Worm (Caenorhabditis elegans): ENCODE measurements around the gene sdz-16.

The sdz-16 gene

DNA sequence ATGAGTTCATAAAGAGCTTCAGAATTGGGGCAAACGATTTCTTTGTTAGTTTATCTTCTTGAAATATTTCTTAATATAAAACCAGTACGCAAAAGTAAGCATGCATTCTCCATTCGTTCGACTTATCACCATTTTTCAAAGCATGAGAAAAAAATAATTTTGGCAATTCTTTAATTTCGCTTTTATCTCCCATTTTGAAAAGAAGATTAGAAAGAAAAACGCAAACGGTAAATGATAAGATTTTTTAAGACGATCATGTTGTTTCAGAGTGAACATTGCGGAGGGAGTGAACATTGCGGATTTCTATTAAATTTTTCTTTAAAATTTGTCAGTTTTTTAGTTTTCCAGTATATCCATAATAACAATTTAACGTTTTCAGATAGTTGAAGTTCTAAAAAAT, 11.6 kb upstream of the sdz-16 start:
- TF ChIP-seq nhr-76 (tag; optimal IDR thresholded peaks at IDR 0.05) (no peak), mab-5 (tag; optimal IDR thresholded peaks at IDR 0.05) (no peak), ceh-39 (tag; optimal IDR thresholded peaks at IDR 0.05) (no peak), lsy-2 (tag; optimal IDR thresholded peaks at IDR 0.05) (no peak), lin-13 (tag; optimal IDR thresholded peaks at IDR 0.05) (no peak)

DNA sequence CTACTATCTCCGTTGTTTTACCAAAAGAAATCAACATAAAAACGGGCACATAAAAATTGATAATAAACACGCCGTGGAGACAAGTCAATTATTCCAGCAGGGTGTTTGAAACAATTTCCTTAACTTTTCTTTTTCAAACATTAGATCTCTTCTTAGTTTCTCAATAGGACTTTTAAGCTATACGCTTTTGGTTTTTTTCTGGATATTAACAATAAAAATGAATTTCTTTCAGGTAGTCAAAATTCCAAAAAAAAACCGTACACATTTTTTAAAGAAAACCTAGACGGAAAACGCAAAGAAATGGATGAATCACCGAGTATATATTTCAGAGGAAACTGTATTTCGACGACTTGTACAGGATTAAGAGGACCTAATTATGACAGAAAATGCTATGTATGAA, 3.6 kb upstream of the sdz-16 start, which contains the start of gene fbxa-185:
Gene fbxa-185, plus strand, starts transcription at position 301 of the 400 bp plus-strand sequence.
- no peak for TF ChIP-seq sptf-1 (tag; optimal IDR thresholded peaks at IDR 0.05)
- no peak for TF ChIP-seq sem-2 (GFP tag; optimal IDR thresholded peaks at IDR 0.05)
- no peak for TF ChIP-seq blmp-1 (tag; optimal IDR thresholded peaks at IDR 0.05)
- TF ChIP-seq nhr-12 (tag; optimal IDR thresholded peaks at IDR 0.05), result no peak
- no peak for TF ChIP-seq ceh-83 (GFP tag; optimal IDR thresholded peaks at IDR 0.05)
- no peak for TF ChIP-seq pha-4 (tag; optimal IDR thresholded peaks at IDR 0.05)
- no peak for TF ChIP-seq mab-5 (tag; optimal IDR thresholded peaks at IDR 0.05)
- TF ChIP-seq cnd-1 (tag; optimal IDR thresholded peaks at IDR 0.05), result no peak
- TF ChIP-seq nhr-28 (tag; optimal IDR thresholded peaks at IDR 0.05), result no peak
- TF ChIP-seq drap-1 (GFP tag; optimal IDR thresholded peaks at IDR 0.05), result no peak

DNA sequence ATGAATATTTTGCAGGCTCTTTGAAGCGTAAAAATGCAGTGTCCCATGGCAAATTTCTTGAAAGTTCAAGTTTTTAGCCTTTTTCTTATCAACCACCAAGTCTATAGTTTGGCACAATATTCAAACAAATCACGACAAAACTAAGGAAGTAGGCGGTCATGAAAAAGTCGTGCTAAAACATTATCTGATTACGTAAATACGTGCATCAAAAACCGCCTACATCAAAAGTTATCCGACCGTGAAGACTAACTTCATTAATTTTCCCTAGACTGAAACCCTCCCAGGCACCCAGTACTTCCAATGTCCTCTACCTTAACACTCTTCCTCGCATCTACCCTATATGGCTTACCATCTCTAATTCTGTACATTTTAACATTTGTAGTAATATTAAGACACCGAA, 730 bp upstream of the sdz-16 start, which contains the start of gene srg-44:
Gene srg-44, plus strand, starts transcription at position 301 of the 400 bp plus-strand sequence.
- TF ChIP-seq mls-2 (tag; optimal IDR thresholded peaks at IDR 0.05) (no peak), hlh-1 (tag; optimal IDR thresholded peaks at IDR 0.05) (no peak), lsy-2 (tag; optimal IDR thresholded peaks at IDR 0.05) (no peak), cnd-1 (tag; optimal IDR thresholded peaks at IDR 0.05) (no peak)

DNA sequence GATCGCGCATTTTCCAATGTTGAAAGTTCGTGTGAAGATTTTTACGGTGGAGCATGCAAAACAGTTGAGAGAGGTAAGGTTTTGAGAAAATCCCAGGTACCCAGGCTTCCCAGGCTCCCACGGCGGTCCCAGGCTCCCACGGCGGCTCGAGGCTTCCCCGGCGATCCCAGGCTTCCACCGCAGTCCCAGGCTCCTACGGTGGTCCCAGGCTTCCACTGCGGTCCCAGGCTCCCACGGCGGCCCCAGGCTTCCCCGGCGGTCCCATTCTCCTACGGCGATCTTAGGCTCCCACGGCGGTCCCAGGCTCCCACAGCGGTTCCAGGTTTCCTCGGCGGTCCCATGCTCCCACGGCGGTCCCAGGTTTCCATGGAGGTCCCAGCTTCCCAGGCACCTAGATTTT, 3.9 kb downstream of the sdz-16 start:
- peak; percentile 12 for TF ChIP-seq drap-1 (GFP tag; optimal IDR thresholded peaks at IDR 0.05)
- no peak for TF ChIP-seq ceh-39 (tag; optimal IDR thresholded peaks at IDR 0.05)
- no peak for TF ChIP-seq zip-8 (tag; optimal IDR thresholded peaks at IDR 0.05)
- no peak for TF ChIP-seq M03D4.4 (tag; optimal IDR thresholded peaks at IDR 0.05)

DNA sequence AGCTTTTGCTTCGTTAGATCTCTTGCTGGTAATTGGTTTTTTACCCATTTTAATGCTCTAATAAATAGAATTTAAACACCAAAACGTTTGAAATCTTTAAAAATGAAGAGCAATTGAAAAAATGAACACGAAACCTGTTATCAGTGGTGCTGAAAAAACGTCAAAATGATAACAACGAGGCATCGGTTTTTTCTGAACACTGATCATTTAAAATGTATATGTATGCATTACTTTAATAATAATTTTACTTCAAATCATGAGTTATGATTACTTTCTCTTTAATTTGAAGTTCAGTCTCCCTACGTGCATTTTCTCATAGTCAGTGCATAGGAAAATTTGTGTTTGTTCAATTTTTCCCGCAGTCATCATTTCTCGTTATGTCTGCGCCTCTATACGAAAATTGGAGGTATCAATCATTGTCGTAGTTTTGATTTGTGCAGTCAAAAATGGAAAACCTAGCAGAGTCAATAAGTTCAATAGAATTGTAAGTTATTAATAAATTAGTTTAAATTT, 5.3 kb downstream of the sdz-16 start, which contains the start of gene F31E9.3:
Gene F31E9.3, plus strand, starts transcription at position 194 of the 513 bp plus-strand sequence.
- TF ChIP-seq nhr-28 (tag; optimal IDR thresholded peaks at IDR 0.05) (no peak), ham-2 (GFP tag; optimal IDR thresholded peaks at IDR 0.05) (no peak), M03D4.4 (tag; optimal IDR thresholded peaks at IDR 0.05) (no peak), snpc-4 (tag; optimal IDR thresholded peaks at IDR 0.05) (no peak), ceh-43 (GFP tag; optimal IDR thresholded peaks at IDR 0.05) (no peak)

DNA sequence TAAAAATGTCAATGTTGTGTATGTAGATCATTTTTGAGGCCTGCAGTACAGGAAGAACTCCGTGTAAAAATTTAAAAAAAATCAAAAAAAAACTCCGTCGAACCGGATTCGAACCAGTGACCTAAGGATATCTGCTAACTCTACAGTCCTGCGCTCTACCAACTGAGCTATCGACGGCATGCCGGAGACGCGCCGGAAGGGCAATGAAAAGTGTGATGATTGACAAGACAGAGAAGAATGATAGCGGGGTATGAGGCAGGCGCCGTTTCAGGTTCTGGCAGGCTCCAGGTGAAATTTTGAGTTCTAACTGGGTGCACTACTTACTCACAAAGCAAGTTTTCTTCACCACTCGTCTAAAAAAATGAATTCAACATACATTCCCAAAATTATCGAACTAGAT, 10.0 kb downstream of the sdz-16 start, which contains the start of gene srz-58:
Gene srz-58, plus strand, starts transcription at position 362 of the 400 bp plus-strand sequence.
- TF ChIP-seq sptf-1 (tag; optimal IDR thresholded peaks at IDR 0.05) (no peak), nhr-76 (tag; optimal IDR thresholded peaks at IDR 0.05) (no peak), flh-1 (GFP tag; optimal IDR thresholded peaks at IDR 0.05) (no peak), mab-5 (tag; optimal IDR thresholded peaks at IDR 0.05) (no peak), drap-1 (GFP tag; optimal IDR thresholded peaks at IDR 0.05) (no peak), bed-3 (GFP tag; optimal IDR thresholded peaks at IDR 0.05) (no peak), mls-2 (tag; optimal IDR thresholded peaks at IDR 0.05) (no peak), elt-3 (tag; optimal IDR thresholded peaks at IDR 0.05) (no peak), nhr-2 (tag; optimal IDR thresholded peaks at IDR 0.05) (no peak), sem-2 (GFP tag; optimal IDR thresholded peaks at IDR 0.05) (no peak), elt-1 (tag; optimal IDR thresholded peaks at IDR 0.05; ENCODE audit: borderline replicate concordance, insufficient read depth) (no peak), pha-4 (tag; optimal IDR thresholded peaks at IDR 0.05) (no peak), zip-8 (tag; optimal IDR thresholded peaks at IDR 0.05) (no peak), ces-1 (GFP tag; optimal IDR thresholded peaks at IDR 0.05) (no peak), unc-39 (tag; optimal IDR thresholded peaks at IDR 0.05) (no peak), ham-2 (GFP tag; optimal IDR thresholded peaks at IDR 0.05) (no peak), snpc-4 (tag; optimal IDR thresholded peaks at IDR 0.05) (no peak), unc-62 (GFP tag; optimal IDR thresholded peaks at IDR 0.05) (no peak)

Data from whole organism, mixed stage, embryonic.